Fruit fly (Drosophila melanogaster) whole organism, adult: Measurements from ENCODE around the gene PolZ2.

Experiments
- CG33017 ChIP-seq: fragments of 200-800 bp; sonication (Bioruptor generic); optimal IDR thresholded peaks from 2 replicates; lab custom pipeline; 2018; ENCODE audit warnings: missing biosample characterization, mild to moderate bottlenecking, missing genetic modification characterization, moderate library complexity
- CG7045 ChIP-seq: fragments of 200-800 bp; sonication (Bioruptor generic); optimal IDR thresholded peaks from 2 replicates; lab custom pipeline; 2017; ENCODE audit warnings: missing biosample characterization, mild to moderate bottlenecking, missing genetic modification characterization
- CG7101 ChIP-seq: fragments of 200-800 bp; sonication (Bioruptor generic); optimal IDR thresholded peaks from 2 replicates; lab custom pipeline; 2018; ENCODE audit warnings: missing biosample characterization, mild to moderate bottlenecking, missing genetic modification characterization, moderate library complexity
- Hr96 ChIP-seq: fragments of 200-800 bp; sonication (Bioruptor generic); optimal IDR thresholded peaks from 2 replicates; lab custom pipeline; 2016; ENCODE audit warnings: missing biosample characterization, missing genetic modification characterization
- bab1 ChIP-seq: fragments of 200-800 bp; sonication (Bioruptor generic); optimal IDR thresholded peaks from 3 replicates; lab custom pipeline; 2019; ENCODE audit warnings: missing biosample characterization, mild to moderate bottlenecking, missing genetic modification characterization, moderate library complexity
- cic ChIP-seq: fragments of 200-800 bp; sonication (Bioruptor generic); optimal IDR thresholded peaks from 2 replicates; lab custom pipeline; 2017; ENCODE audit warnings: missing biosample characterization, mild to moderate bottlenecking, missing genetic modification characterization, moderate library complexity

- TF ChIP-seq Hr96 (GFP tag; lab: Kevin White, UChicago) (no peak), bab1 (peak; percentile 50), CG7101 (tag; lab: Kevin White, UChicago) (no peak), cic (GFP tag; lab: Kevin White, UChicago) (peak; percentile 21), CG7045 (no peak), CG33017 (tag; lab: Kevin White, UChicago) (no peak)
Measured at dm6 chr3R:5563420-5563819, 25.3 kb upstream of the PolZ2 start, which contains the start of gene Pi4KIIalpha.
